Fruit fly (Drosophila melanogaster) whole organism, embryonic: ENCODE results near the gene CG15641.

Source experiments
- Gug ChIP-seq: fragments of 200-800 bp; sonication (Bioruptor generic); IDR thresholded peaks from 4 replicates; pipeline ENCODE4 v1.3.6; 2022; ENCODE audit warnings: missing biosample characterization, missing genetic modification characterization
- Mrtf ChIP-seq: fragments of 200-800 bp; sonication (Bioruptor generic); IDR thresholded peaks from 3 replicates; pipeline ENCODE4 v1.3.6; 2022; ENCODE audit warnings: missing biosample characterization, missing genetic modification characterization
- Nf-YA ChIP-seq: fragments of 200-800 bp; sonication (Bioruptor generic); IDR thresholded peaks from 2 replicates; pipeline ENCODE4 v1.3.6; 2022; ENCODE audit warnings: missing biosample characterization, missing genetic modification characterization
- dm ChIP-seq: fragments of 200-800 bp; sonication (Bioruptor generic); optimal IDR thresholded peaks from 3 replicates; lab custom pipeline; 2016; ENCODE audit warnings: missing biosample characterization, missing genetic modification characterization
- psq ChIP-seq: fragments of 200-800 bp; sonication (Bioruptor generic); optimal IDR thresholded peaks from 2 replicates; lab custom pipeline; 2017; ENCODE audit warnings: missing biosample characterization, missing genetic modification characterization
- usp ChIP-seq: fragments of >200 bp; optimal IDR thresholded peaks from 2 replicates; lab custom pipeline; 2017; ENCODE audit warnings: missing biosample characterization, missing genetic modification characterization

dm6 chrX:15502864-15503263, 35.2 kb downstream of the CG15641 start:
- TF ChIP-seq dm: no peak
- TF ChIP-seq psq: no peak
- no peak for TF ChIP-seq Nf-YA (GFP tag; lab: Robert Waterston, UW)
- no peak for TF ChIP-seq Mrtf (GFP tag; lab: Robert Waterston, UW)
- TF ChIP-seq Gug (GFP tag; lab: Robert Waterston, UW): no peak
- TF ChIP-seq usp (GFP tag; lab: Kevin White, UChicago): no peak
